Worm (Caenorhabditis elegans) whole organism, late embryonic: ENCODE data around the gene F13D12.10.

Experiments used
- C08G9.2 ChIP-seq: sonication (generic microtip); optimal IDR thresholded peaks from 2 replicates; lab custom pipeline; 2016; ENCODE audit warnings: mild to moderate bottlenecking, missing genetic modification characterization, moderate library complexity, missing compliant biosample characterization
- C38D4.7 ChIP-seq: fragments of 200-800 bp; sonication (Bioruptor generic); optimal IDR thresholded peaks from 2 replicates; lab custom pipeline; 2018; ENCODE audit warnings: mild to moderate bottlenecking, missing genetic modification characterization, moderate library complexity, missing compliant biosample characterization
- F13H6.1 ChIP-seq: sonication (generic microtip); optimal IDR thresholded peaks from 2 replicates; lab custom pipeline; 2016; ENCODE audit warnings: missing genetic modification characterization, missing compliant biosample characterization
- K09A11.1 ChIP-seq: sonication (generic microtip); optimal IDR thresholded peaks from 2 replicates; lab custom pipeline; 2017; ENCODE audit warnings: antibody characterized with exemption, mild to moderate bottlenecking, missing genetic modification characterization, missing compliant biosample characterization; ENCODE audit not compliant: insufficient read depth
- Y22D7AL.16 ChIP-seq: sonication (generic microtip); optimal IDR thresholded peaks from 2 replicates; lab custom pipeline; 2016; ENCODE audit warnings: missing genetic modification characterization, missing compliant biosample characterization
- ahr-1 ChIP-seq: sonication (generic microtip); optimal IDR thresholded peaks from 2 replicates; lab custom pipeline; 2016; ENCODE audit warnings: missing genetic modification characterization, missing compliant biosample characterization
- ceh-19 ChIP-seq: fragments of 200-800 bp; sonication (Bioruptor generic); optimal IDR thresholded peaks from 2 replicates; lab custom pipeline; 2018; ENCODE audit warnings: mild to moderate bottlenecking, missing genetic modification characterization, missing compliant biosample characterization
- ceh-2 ChIP-seq: sonication (generic microtip); optimal IDR thresholded peaks from 2 replicates; lab custom pipeline; 2016; ENCODE audit warnings: missing genotype, missing genetic modification characterization, missing compliant biosample characterization
- ceh-24 ChIP-seq: sonication (generic microtip); optimal IDR thresholded peaks from 2 replicates; lab custom pipeline; 2016; ENCODE audit warnings: mild to moderate bottlenecking, missing genetic modification characterization, missing compliant biosample characterization
- ceh-30 ChIP-seq: fragments of 150-350 bp; optimal IDR thresholded peaks from 2 replicates; lab custom pipeline; 2014; ENCODE audit warnings: missing biosample characterization, missing genetic modification characterization
- ceh-34 ChIP-seq: sonication (generic microtip); optimal IDR thresholded peaks from 2 replicates; lab custom pipeline; 2016; ENCODE audit warnings: mild to moderate bottlenecking, missing genetic modification characterization, missing compliant biosample characterization
- ceh-48 ChIP-seq: sonication (generic microtip); optimal IDR thresholded peaks from 2 replicates; lab custom pipeline; 2016; ENCODE audit warnings: missing genetic modification characterization, inconsistent platforms, missing compliant biosample characterization
- ceh-6 ChIP-seq: fragments of 200-800 bp; sonication (Bioruptor generic); optimal IDR thresholded peaks from 2 replicates; lab custom pipeline; 2018; ENCODE audit warnings: mild to moderate bottlenecking, missing genetic modification characterization, missing compliant biosample characterization
- dmd-4 ChIP-seq: sonication (generic microtip); optimal IDR thresholded peaks from 2 replicates; lab custom pipeline; 2016; ENCODE audit warnings: borderline replicate concordance, missing genetic modification characterization, missing compliant biosample characterization
- eyg-1 ChIP-seq: sonication (generic microtip); optimal IDR thresholded peaks from 2 replicates; lab custom pipeline; 2016; ENCODE audit warnings: missing genotype, missing genetic modification characterization, missing compliant biosample characterization
- fax-1 ChIP-seq: sonication (generic microtip); optimal IDR thresholded peaks from 2 replicates; lab custom pipeline; 2016; ENCODE audit warnings: missing genotype, missing genetic modification characterization, missing compliant biosample characterization
- fkh-10 ChIP-seq: fragments of 150-350 bp; optimal IDR thresholded peaks from 2 replicates; lab custom pipeline; 2014; ENCODE audit warnings: missing biosample characterization, missing genetic modification reagents, missing genetic modification characterization
- hlh-13 ChIP-seq: fragments of 200-800 bp; sonication (Bioruptor generic); optimal IDR thresholded peaks from 2 replicates; lab custom pipeline; 2018; ENCODE audit warnings: mild to moderate bottlenecking, missing genetic modification characterization, missing compliant biosample characterization
- hlh-15 ChIP-seq: sonication (generic microtip); optimal IDR thresholded peaks from 2 replicates; lab custom pipeline; 2016; ENCODE audit warnings: missing genetic modification characterization, missing compliant biosample characterization
- hlh-30 ChIP-seq: sonication (generic microtip); optimal IDR thresholded peaks from 2 replicates; lab custom pipeline; 2017; ENCODE audit warnings: antibody characterized with exemption, missing genetic modification characterization, missing compliant biosample characterization; ENCODE audit not compliant: insufficient read depth
- lim-6 ChIP-seq: sonication (generic microtip); optimal IDR thresholded peaks from 2 replicates; lab custom pipeline; 2016; ENCODE audit warnings: missing genetic modification characterization, missing compliant biosample characterization
- lin-11 ChIP-seq: fragments of 200-800 bp; sonication (Bioruptor generic); optimal IDR thresholded peaks from 2 replicates; lab custom pipeline; 2018; ENCODE audit warnings: mild to moderate bottlenecking, missing genetic modification characterization, missing compliant biosample characterization
- madf-2 ChIP-seq: sonication (generic microtip); optimal IDR thresholded peaks from 2 replicates; lab custom pipeline; 2017; ENCODE audit warnings: missing genetic modification characterization, missing compliant biosample characterization
- mec-3 ChIP-seq: sonication (generic microtip); optimal IDR thresholded peaks from 2 replicates; lab custom pipeline; 2016; ENCODE audit warnings: borderline replicate concordance, missing genetic modification characterization, missing compliant biosample characterization
- nfya-1 ChIP-seq: sonication (generic microtip); optimal IDR thresholded peaks from 2 replicates; lab custom pipeline; 2017; ENCODE audit warnings: missing genetic modification characterization, mild to moderate bottlenecking, missing compliant biosample characterization, antibody characterized with exemption, moderate library complexity
- nhr-11 ChIP-seq: fragments of 150-350 bp; optimal IDR thresholded peaks from 2 replicates; lab custom pipeline; 2014; ENCODE audit warnings: missing biosample characterization, missing genetic modification characterization
- nhr-232 ChIP-seq: sonication (generic microtip); optimal IDR thresholded peaks from 2 replicates; lab custom pipeline; 2016; ENCODE audit warnings: missing genetic modification characterization, missing compliant biosample characterization
- odd-2 ChIP-seq: sonication (generic microtip); optimal IDR thresholded peaks from 2 replicates; lab custom pipeline; 2017; ENCODE audit warnings: antibody characterized with exemption, mild to moderate bottlenecking, missing genetic modification characterization, missing compliant biosample characterization
- pat-9 ChIP-seq: fragments of 200-800 bp; sonication (Bioruptor generic); optimal IDR thresholded peaks from 2 replicates; lab custom pipeline; 2018; ENCODE audit warnings: mild to moderate bottlenecking, missing genetic modification characterization, moderate library complexity, missing compliant biosample characterization
- pax-1 ChIP-seq: fragments of 150-350 bp; optimal IDR thresholded peaks from 2 replicates; lab custom pipeline; 2014; ENCODE audit warnings: missing biosample characterization, missing genetic modification characterization
- pha-2 ChIP-seq: sonication (generic microtip); optimal IDR thresholded peaks from 2 replicates; lab custom pipeline; 2017; ENCODE audit warnings: mild to moderate bottlenecking, missing genetic modification characterization, missing compliant biosample characterization
- pha-4 ChIP-seq: fragments of 150-350 bp; optimal IDR thresholded peaks from 2 replicates; lab custom pipeline; 2018; ENCODE audit warnings: missing biosample characterization, missing genetic modification reagents, missing genetic modification characterization
- pqm-1 ChIP-seq: sonication (generic microtip); optimal IDR thresholded peaks from 2 replicates; lab custom pipeline; 2016; ENCODE audit warnings: missing genetic modification characterization, missing compliant biosample characterization
- ref-2 ChIP-seq: sonication (generic microtip); optimal IDR thresholded peaks from 2 replicates; lab custom pipeline; 2016; ENCODE audit warnings: missing genetic modification characterization, missing compliant biosample characterization
- sox-2 ChIP-seq: fragments of 200-800 bp; sonication (Bioruptor generic); IDR thresholded peaks from 2 replicates; pipeline ENCODE4 v1.3.6; 2022; ENCODE audit warnings: missing genetic modification reagents, missing genetic modification characterization, missing compliant biosample characterization
- sox-4 ChIP-seq: sonication (generic microtip); optimal IDR thresholded peaks from 2 replicates; lab custom pipeline; 2017; ENCODE audit warnings: mild to moderate bottlenecking, missing genetic modification characterization, inconsistent platforms, missing compliant biosample characterization
- tbx-2 ChIP-seq: sonication (generic microtip); optimal IDR thresholded peaks from 2 replicates; lab custom pipeline; 2016; ENCODE audit warnings: missing genetic modification characterization, missing compliant biosample characterization
- tbx-7 ChIP-seq: sonication (generic microtip); optimal IDR thresholded peaks from 2 replicates; lab custom pipeline; 2016; ENCODE audit warnings: missing genotype, missing genetic modification characterization, missing compliant biosample characterization
- ttx-3 ChIP-seq: sonication (generic microtip); optimal IDR thresholded peaks from 2 replicates; lab custom pipeline; 2016; ENCODE audit warnings: missing genetic modification reagents, missing genetic modification characterization, missing compliant biosample characterization
- unc-55 ChIP-seq: sonication (generic microtip); optimal IDR thresholded peaks from 2 replicates; lab custom pipeline; 2017; ENCODE audit warnings: missing biosample characterization, missing genetic modification reagents, missing genetic modification characterization
- zip-5 ChIP-seq: sonication (generic microtip); optimal IDR thresholded peaks from 2 replicates; lab custom pipeline; 2016; ENCODE audit warnings: missing genetic modification characterization, missing compliant biosample characterization
- ztf-16 ChIP-seq: sonication (generic microtip); optimal IDR thresholded peaks from 2 replicates; lab custom pipeline; 2017; ENCODE audit warnings: missing genetic modification characterization, missing compliant biosample characterization

The F13D12.10 gene

DNA sequence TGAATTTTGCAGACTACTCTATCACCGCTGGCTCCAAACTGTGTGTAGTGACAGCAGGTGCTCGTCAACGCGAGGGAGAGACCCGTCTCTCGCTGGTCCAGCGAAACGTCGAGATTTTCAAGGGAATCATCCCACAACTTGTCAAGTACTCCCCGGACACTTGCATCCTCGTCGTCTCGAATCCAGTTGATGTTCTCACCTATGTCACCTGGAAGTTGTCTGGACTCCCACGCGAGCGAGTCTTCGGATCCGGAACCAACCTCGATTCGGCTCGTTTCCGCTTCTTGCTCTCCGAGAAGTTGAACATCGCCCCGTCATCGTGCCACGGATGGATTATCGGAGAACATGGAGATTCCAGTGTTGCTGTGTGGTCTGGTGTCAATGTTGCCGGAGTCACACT is 12.0 kb downstream of the F13D12.10 start:
- TF ChIP-seq ceh-34 (tag; lab: Kevin White, UChicago): no peak
- TF ChIP-seq hlh-30 (tag; lab: Kevin White, UChicago): no peak
- TF ChIP-seq eyg-1 (tag; lab: Kevin White, UChicago): no peak
- TF ChIP-seq K09A11.1 (tag; lab: Kevin White, UChicago): no peak
- TF ChIP-seq hlh-15 (tag; lab: Kevin White, UChicago): no peak
- TF ChIP-seq tbx-2 (tag; lab: Kevin White, UChicago): no peak
- TF ChIP-seq ceh-6: no peak
- TF ChIP-seq ref-2 (tag; lab: Kevin White, UChicago): no peak
- TF ChIP-seq ceh-19 (GFP tag; lab: Kevin White, UChicago): no peak
- no peak for TF ChIP-seq pax-1 (tag; lab: Kevin White, UChicago)
- no peak for TF ChIP-seq sox-2 (GFP tag; lab: Robert Waterston, UW)
- no peak for TF ChIP-seq tbx-7 (tag; lab: Kevin White, UChicago)
- no peak for TF ChIP-seq unc-55
- no peak for TF ChIP-seq C08G9.2 (tag; lab: Kevin White, UChicago)

DNA sequence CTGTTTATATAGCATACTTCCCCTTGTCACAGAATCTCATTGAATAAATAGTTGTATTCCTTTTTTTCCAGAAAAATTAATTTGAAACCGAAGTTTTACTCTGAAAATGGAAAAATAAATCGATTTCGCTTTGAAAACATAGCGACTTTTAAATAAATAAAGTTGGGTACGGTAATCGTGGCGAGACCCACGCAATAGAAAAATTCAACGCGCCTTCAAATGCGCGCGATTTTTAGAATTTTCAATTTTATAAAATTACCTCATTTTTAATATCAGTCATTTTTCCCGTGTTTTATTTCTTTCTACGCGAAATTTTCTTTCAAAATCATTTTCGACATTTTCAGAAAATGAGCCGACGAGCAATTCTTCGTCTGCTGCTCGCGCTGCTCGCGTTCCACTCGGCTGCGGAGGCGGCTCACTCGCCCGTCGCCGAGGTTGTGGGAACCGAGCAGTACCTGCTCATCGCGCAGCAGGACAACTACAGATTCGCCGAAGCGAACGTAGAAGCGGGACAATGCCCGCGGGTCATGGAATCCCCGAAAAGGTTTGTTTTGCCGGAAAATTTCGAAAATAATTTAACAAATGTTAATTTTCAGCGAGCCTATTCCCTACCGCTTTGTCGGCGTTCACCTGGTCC is 13.0 kb downstream of the F13D12.10 start, which contains the start of gene F13D12.5:
Gene F13D12.5, plus strand, starts transcription at position 345 of the 637 bp plus-strand sequence.
- TF ChIP-seq C38D4.7 (GFP tag; lab: Kevin White, UChicago): no peak
- TF ChIP-seq mec-3: no peak
- no peak for TF ChIP-seq unc-55
- TF ChIP-seq ceh-30 (tag; lab: Kevin White, UChicago): no peak
- no peak for TF ChIP-seq F13H6.1 (tag; lab: Kevin White, UChicago)
- TF ChIP-seq hlh-30 (tag; lab: Kevin White, UChicago): no peak
- TF ChIP-seq nhr-11 (tag; lab: Kevin White, UChicago): no peak
- TF ChIP-seq ceh-6: no peak
- TF ChIP-seq hlh-13 (GFP tag; lab: Kevin White, UChicago): no peak
- no peak for TF ChIP-seq lim-6 (tag; lab: Kevin White, UChicago)
- no peak for TF ChIP-seq zip-5
- no peak for TF ChIP-seq pat-9 (tag; lab: Kevin White, UChicago)
- no peak for TF ChIP-seq C08G9.2 (tag; lab: Kevin White, UChicago)
- TF ChIP-seq madf-2 (tag; lab: Kevin White, UChicago): no peak
- TF ChIP-seq ztf-16 (tag; lab: Kevin White, UChicago): no peak
- TF ChIP-seq ahr-1: no peak
- TF ChIP-seq ceh-48: no peak
- TF ChIP-seq lin-11 (tag; lab: Kevin White, UChicago): no peak
- TF ChIP-seq nhr-232 (tag; lab: Kevin White, UChicago): no peak
- TF ChIP-seq fkh-10 (GFP tag; lab: Kevin White, UChicago): no peak
- TF ChIP-seq, all 69 proteins: peak for 0

ce11 chrII:11727438-11727837 is 13.8 kb downstream of the F13D12.10 start:
- TF ChIP-seq fax-1 (no peak), ceh-2 (tag; lab: Kevin White, UChicago) (no peak), Y22D7AL.16 (tag; lab: Kevin White, UChicago) (no peak), pqm-1 (tag; lab: Kevin White, UChicago) (no peak), pha-2 (tag; lab: Kevin White, UChicago) (no peak), pha-4 (tag; lab: Kevin White, UChicago) (no peak), ref-2 (tag; lab: Kevin White, UChicago) (no peak), ttx-3 (tag; lab: Kevin White, UChicago) (no peak), nfya-1 (tag; lab: Kevin White, UChicago) (no peak), odd-2 (tag; lab: Kevin White, UChicago) (no peak), hlh-30 (tag; lab: Kevin White, UChicago) (no peak), ceh-24 (tag; lab: Kevin White, UChicago) (no peak), dmd-4 (tag; lab: Kevin White, UChicago) (no peak), sox-4 (tag; lab: Kevin White, UChicago) (no peak)
